Fruit fly (Drosophila melanogaster) whole organism, prepupa: ENCODE results near the gene CG11069.

ENCODE experiments used
- CG10631 ChIP-seq: fragments of 200-800 bp; sonication (Bioruptor generic); optimal IDR thresholded peaks from 2 replicates; lab custom pipeline; 2016; ENCODE audit warnings: missing biosample characterization, missing genetic modification characterization
- CG3032 ChIP-seq: fragments of 200-800 bp; optimal IDR thresholded peaks from 2 replicates; lab custom pipeline; 2019; ENCODE audit warnings: missing biosample characterization, mild to moderate bottlenecking, missing genetic modification characterization, moderate library complexity
- CG8119 ChIP-seq: fragments of 200-800 bp; sonication (Bioruptor generic); IDR thresholded peaks from 3 replicates; pipeline ENCODE4 v1.3.6; 2022; ENCODE audit warnings: missing biosample characterization, missing genetic modification characterization
- achi ChIP-seq: fragments of 200-800 bp; sonication (Bioruptor generic); optimal IDR thresholded peaks from 3 replicates; lab custom pipeline; 2016; ENCODE audit warnings: missing biosample characterization, missing genetic modification characterization

- TF ChIP-seq CG3032 (tag; lab: Kevin White, UChicago) (no peak), achi (GFP tag; lab: Kevin White, UChicago) (no peak), CG8119 (GFP tag; lab: Robert Waterston, UW) (no peak), CG10631 (no peak)
Observed at dm6 chr3R:24857459-24857858, 37.1 kb upstream of the CG11069 start, which contains the start of gene CAH4.
